Fruit fly (Drosophila melanogaster): ENCODE measurements around the gene ATP6AP2.

ATP6AP2 gene

DNA sequence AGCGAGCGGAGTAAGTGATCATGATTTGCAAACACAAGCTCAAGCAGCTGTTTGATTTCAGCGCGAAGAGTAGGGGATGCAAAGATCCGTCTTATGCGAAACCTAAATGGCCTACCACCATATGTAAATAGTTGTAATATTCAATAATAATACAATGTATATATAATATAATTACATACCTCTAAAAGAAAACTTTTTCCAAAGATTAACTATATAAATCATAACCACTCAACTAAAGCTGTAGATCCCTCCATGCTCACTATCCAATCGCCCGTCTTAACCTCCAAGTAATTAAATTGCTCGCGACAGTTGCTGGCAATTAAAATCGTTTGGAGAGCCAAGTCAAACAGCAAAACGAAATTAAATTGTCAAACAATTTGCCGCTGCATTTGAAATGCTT, 33.1 kb upstream of the ATP6AP2 start (continued):
- TF ChIP-seq YL-1 (GFP tag; optimal IDR thresholded peaks at IDR 0.05) (no peak), slou (GFP tag; optimal IDR thresholded peaks at IDR 0.05) (no peak), ci (GFP tag; IDR thresholded peaks at IDR 0.05) (peak; percentile 38; the same call in 2 of the 3 replicates), cas (GFP tag; IDR thresholded peaks at IDR 0.05) (peak; percentile 73), CG4854 (GFP tag; optimal IDR thresholded peaks at IDR 0.05) (no peak), CG10979 (tag; optimal IDR thresholded peaks at IDR 0.05) (peak; percentile 41), CG2116 (GFP tag; optimal IDR thresholded peaks at IDR 0.05) (peak; percentile 9), CG18764 (GFP tag; optimal IDR thresholded peaks at IDR 0.05) (peak; percentile 19), vvl (GFP tag; IDR thresholded peaks at IDR 0.05) (peak; percentile 65; the same call in 1 of the 2 replicates), ken (GFP tag; IDR thresholded peaks at IDR 0.05) (no peak), CG3407 (GFP tag; optimal IDR thresholded peaks at IDR 0.05) (no peak), TFAM (GFP tag; optimal IDR thresholded peaks at IDR 0.05) (no peak), CG12744 (GFP tag; optimal IDR thresholded peaks at IDR 0.05) (no peak), slbo (GFP tag; IDR thresholded peaks at IDR 0.05) (peak; percentile 90), Doc3 (GFP tag; IDR thresholded peaks at IDR 0.05; ENCODE audit: partially characterized antibody) (no peak), CG14667 (GFP tag; IDR thresholded peaks at IDR 0.05) (peak; percentile 67), CG10147 (GFP tag; optimal IDR thresholded peaks at IDR 0.05) (peak; percentile 70), Optix (GFP tag; IDR thresholded peaks at IDR 0.05) (peak; percentile 52; the same call in 1 of the 3 replicates), rib (GFP tag; IDR thresholded peaks at IDR 0.05) (no peak; the same call in 1 of the 2 replicates), Lpt (GFP tag; optimal IDR thresholded peaks at IDR 0.05) (no peak), CG12391 (tag; optimal IDR thresholded peaks at IDR 0.05) (peak; percentile 75), tio (GFP tag; optimal IDR thresholded peaks at IDR 0.05) (peak; percentile 36), Xbp1 (GFP tag; optimal IDR thresholded peaks at IDR 0.05) (peak; percentile 68), sc (optimal IDR thresholded peaks at IDR 0.05) (no peak), sc (GFP tag; optimal IDR thresholded peaks at IDR 0.05) (no peak), CG5245 (GFP tag; optimal IDR thresholded peaks at IDR 0.05) (peak; percentile 37), Oaz (GFP tag; IDR thresholded peaks at IDR 0.05) (peak; percentile 51; the same call in 1 of the 2 replicates), tap (tag; optimal IDR thresholded peaks at IDR 0.05) (peak; percentile 32), CG1603 (tag; optimal IDR thresholded peaks at IDR 0.05) (peak; percentile 8), chm (GFP tag; IDR thresholded peaks at IDR 0.05) (no peak; the same call in 1 of the 2 replicates), CG31365 (tag; optimal IDR thresholded peaks at IDR 0.05) (no peak), sob (GFP tag; IDR thresholded peaks at IDR 0.05) (peak; percentile 84), GATAe (GFP tag; conservative IDR thresholded peaks at IDR 0.05) (no peak; the same call in 1 of the 2 replicates), dysf (GFP tag; IDR thresholded peaks at IDR 0.05) (peak; percentile 91), CG8089 (GFP tag; optimal IDR thresholded peaks at IDR 0.05) (no peak), bbx (GFP tag; IDR thresholded peaks at IDR 0.05; ENCODE audit: partially characterized antibody) (no peak), ham (GFP tag; IDR thresholded peaks at IDR 0.05) (no peak), Xrp1 (GFP tag; IDR thresholded peaks at IDR 0.05) (peak; percentile 67; the same call in 1 of the 2 replicates), CG6689 (GFP tag; IDR thresholded peaks at IDR 0.05) (peak; percentile 85), CG3995 (GFP tag; optimal IDR thresholded peaks at IDR 0.05) (no peak), ranshi (GFP tag; IDR thresholded peaks at IDR 0.05) (peak; percentile 81), CG8281 (tag; optimal IDR thresholded peaks at IDR 0.05) (peak; percentile 11), crp (GFP tag; optimal IDR thresholded peaks at IDR 0.05) (peak in 1 of 2 experiments; percentile 23), CG9215 (GFP tag; IDR thresholded peaks at IDR 0.05) (peak; percentile 74), caup (GFP tag; optimal IDR thresholded peaks at IDR 0.05; ENCODE audit: severe bottlenecking) (peak; percentile 62), zf30C (GFP tag; optimal IDR thresholded peaks at IDR 0.05) (no peak), Mes4 (GFP tag; optimal IDR thresholded peaks at IDR 0.05) (no peak), CG18619 (GFP tag; optimal IDR thresholded peaks at IDR 0.05) (peak; percentile 65), bowl (GFP tag; IDR thresholded peaks at IDR 0.05) (no peak), Camta (GFP tag; optimal IDR thresholded peaks at IDR 0.05) (no peak), eve (GFP tag; optimal IDR thresholded peaks at IDR 0.05) (peak in 1 of 2 experiments; percentile 62), Antp (GFP tag; optimal IDR thresholded peaks at IDR 0.05) (no peak)
